Worm (Caenorhabditis elegans) whole organism, L1 larva: ENCODE measurements around the gene unc-60.
A peak's percentile ranks its signal among the peaks of the same experiment; 100 is the strongest.

Experiments used
- C16A3.4 ChIP-seq: fragments of 150-350 bp; optimal IDR thresholded peaks from 2 replicates; lab custom pipeline; 2014; ENCODE audit warnings: missing biosample characterization, missing genetic modification characterization
- C34B4.2 ChIP-seq: sonication (generic microtip); optimal IDR thresholded peaks from 2 replicates; lab custom pipeline; 2017; ENCODE audit warnings: mild to moderate bottlenecking, missing genetic modification characterization, missing compliant biosample characterization
- F16B12.6 ChIP-seq: fragments of 150-350 bp; optimal IDR thresholded peaks from 2 replicates; lab custom pipeline; 2014; ENCODE audit warnings: missing biosample characterization, missing genetic modification characterization
- ceh-8 ChIP-seq: fragments of 200-800 bp; sonication (Bioruptor generic); optimal IDR thresholded peaks from 2 replicates; lab custom pipeline; 2018; ENCODE audit warnings: mild to moderate bottlenecking, missing genetic modification characterization, moderate library complexity, missing compliant biosample characterization
- ceh-82 ChIP-seq, 3 experiments: fragments of 150-350 bp in 1 of 3; sonication (generic microtip) in 2 of 3; optimal IDR thresholded peaks; 2 replicates each; lab custom pipeline; 2014 to 2017; ENCODE audit warnings: missing biosample characterization in 3 of 3, missing genetic modification characterization in 3 of 3
- ces-1 ChIP-seq: fragments of 150-350 bp; optimal IDR thresholded peaks from 2 replicates; lab custom pipeline; 2014; ENCODE audit warnings: missing biosample characterization, missing genetic modification reagents, missing genetic modification characterization
- efl-1 ChIP-seq, 4 experiments: fragments of 150-350 bp; optimal IDR thresholded peaks in 3 of 4; peaks in 1 of 4; 1 replicate in 1 of 4; 2 replicates in 3 of 4; lab custom pipeline; 2014; ENCODE audit warnings: missing biosample characterization in 2 of 4, missing genetic modification characterization in 2 of 4, missing genetic modification reagents in 2 of 4
- efl-3 ChIP-seq: fragments of 200-800 bp; sonication (Bioruptor generic); optimal IDR thresholded peaks from 2 replicates; lab custom pipeline; 2018; ENCODE audit warnings: mild to moderate bottlenecking, missing genetic modification characterization, missing compliant biosample characterization
- egl-13 ChIP-seq: sonication (generic microtip); optimal IDR thresholded peaks from 2 replicates; lab custom pipeline; 2016; ENCODE audit warnings: missing genotype, missing genetic modification reagents, missing genetic modification characterization, missing compliant biosample characterization
- elt-3 ChIP-seq, 6 experiments: fragments of 150-350 bp in 1 of 6; sonication (generic microtip); optimal IDR thresholded peaks; 2 replicates each; lab custom pipeline; 2017 to 2018; ENCODE audit warnings: missing biosample characterization in 6 of 6, missing genetic modification characterization in 6 of 6, inconsistent platforms in 1 of 6
- fkh-10 ChIP-seq: sonication (generic microtip); optimal IDR thresholded peaks from 2 replicates; lab custom pipeline; 2017; ENCODE audit warnings: missing biosample characterization, missing genetic modification reagents, missing genetic modification characterization
- grh-1 ChIP-seq: fragments of 200-800 bp; sonication (Bioruptor generic); IDR thresholded peaks from 2 replicates; pipeline ENCODE4 v1.3.6; 2022; ENCODE audit warnings: missing genetic modification reagents, missing genetic modification characterization, missing compliant biosample characterization
- isw-1 ChIP-seq: fragments of 200-800 bp; sonication (Bioruptor generic); IDR thresholded peaks from 2 replicates; pipeline ENCODE4 v1.3.6; 2022; ENCODE audit warnings: missing genetic modification characterization, missing compliant biosample characterization
- lin-13 ChIP-seq: fragments of 150-350 bp; optimal IDR thresholded peaks from 2 replicates; lab custom pipeline; 2014; ENCODE audit warnings: missing biosample characterization, missing genetic modification reagents, missing genetic modification characterization
- lin-14 ChIP-seq: fragments of 200-800 bp; sonication (Bioruptor generic); optimal IDR thresholded peaks from 2 replicates; lab custom pipeline; 2018; ENCODE audit warnings: mild to moderate bottlenecking, missing genetic modification characterization, moderate library complexity, missing compliant biosample characterization
- mdl-1 ChIP-seq, 2 experiments: fragments of 150-350 bp; optimal IDR thresholded peaks; 2 replicates each; lab custom pipeline; 2014 to 2017; ENCODE audit warnings: missing biosample characterization in 2 of 2, missing genetic modification characterization in 2 of 2, inconsistent platforms in 1 of 2
- mep-1 ChIP-seq: fragments of 150-350 bp; optimal IDR thresholded peaks from 2 replicates; lab custom pipeline; 2014; ENCODE audit warnings: missing biosample characterization, missing genetic modification characterization
- nhr-11 ChIP-seq: fragments of 150-350 bp; optimal IDR thresholded peaks from 2 replicates; lab custom pipeline; 2014; ENCODE audit warnings: missing biosample characterization, missing genetic modification characterization
- nhr-19 ChIP-seq: fragments of 200-800 bp; sonication (Bioruptor generic); conservative IDR thresholded peaks from 2 replicates; pipeline ENCODE4 v1.3.6; 2022; ENCODE audit warnings: missing genetic modification characterization, missing compliant biosample characterization
- nhr-77 ChIP-seq: fragments of 150-350 bp; optimal IDR thresholded peaks from 2 replicates; lab custom pipeline; 2014; ENCODE audit warnings: missing biosample characterization, missing genetic modification characterization
- nhr-90 ChIP-seq: sonication (generic microtip); optimal IDR thresholded peaks from 2 replicates; lab custom pipeline; 2016; ENCODE audit warnings: mild to moderate bottlenecking, missing genetic modification characterization, missing compliant biosample characterization; ENCODE audit not compliant: poor library complexity
- sox-4 ChIP-seq: sonication (generic microtip); optimal IDR thresholded peaks from 2 replicates; lab custom pipeline; 2016; ENCODE audit warnings: missing genetic modification characterization, missing compliant biosample characterization
- unc-86 ChIP-seq: sonication (generic microtip); optimal IDR thresholded peaks from 2 replicates; lab custom pipeline; 2016; ENCODE audit warnings: missing genetic modification characterization, missing compliant biosample characterization
- unc-98 ChIP-seq: fragments of 200-800 bp; sonication (Bioruptor generic); IDR thresholded peaks from 2 replicates; pipeline ENCODE4 v1.3.6; 2022; ENCODE audit warnings: missing genetic modification characterization, missing compliant biosample characterization
- zag-1 ChIP-seq: fragments of 150-350 bp; optimal IDR thresholded peaks from 2 replicates; lab custom pipeline; 2014; ENCODE audit warnings: missing biosample characterization, missing genetic modification characterization

unc-60 gene

DNA sequence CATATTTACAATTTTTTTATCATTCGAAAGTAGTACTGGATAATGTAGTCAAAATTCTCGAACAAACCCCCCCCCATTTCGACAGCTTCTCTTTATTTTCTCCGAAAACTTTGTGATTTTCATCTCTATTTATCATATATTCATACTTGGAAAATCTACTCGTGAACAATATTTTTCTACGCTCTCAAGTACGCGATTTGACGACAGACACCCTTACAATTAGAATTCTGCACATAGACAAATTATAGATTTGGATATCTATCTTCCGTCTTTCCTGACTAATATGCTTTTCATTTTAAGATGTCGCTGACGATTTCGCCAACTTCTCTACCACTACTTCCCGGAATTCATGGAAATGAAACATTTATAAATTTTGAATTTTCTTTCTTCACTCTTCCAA, 31.1 kb downstream of the unc-60 start, which contains the start of gene sru-28 (continued):
- TF ChIP-seq mep-1 (tag; lab: Kevin White, UChicago) = no peak

DNA sequence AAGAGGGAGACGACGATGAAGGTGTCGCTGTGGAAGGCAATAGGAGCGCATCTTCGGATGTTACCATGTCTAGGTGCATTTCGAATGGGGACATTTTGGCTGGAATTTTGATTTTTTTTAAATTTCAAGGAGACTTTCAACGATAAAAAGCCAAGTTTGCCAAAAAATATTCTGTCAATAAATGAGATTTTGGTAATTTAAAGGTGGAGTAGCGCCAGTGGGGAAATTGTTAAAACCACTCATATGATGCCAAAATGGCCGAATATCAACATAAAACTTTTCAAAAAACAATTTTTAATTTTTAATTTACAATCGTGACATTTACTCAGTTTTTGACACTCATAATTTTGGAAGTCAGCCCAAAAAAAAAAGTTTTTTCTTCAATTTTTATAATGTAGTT, 36.7 kb downstream of the unc-60 start, which contains the start of gene nhr-260:
TSS of gene nhr-260 (minus strand) at position 101 of the 400 bp plus-strand sequence.
- no peak for TF ChIP-seq nhr-90 (tag; lab: Kevin White, UChicago)
- no peak for TF ChIP-seq F16B12.6 (tag; lab: Kevin White, UChicago)
- no peak for TF ChIP-seq efl-1 (optimal IDR thresholded peaks at IDR 0.05; lab: Kevin White, UChicago)
- peak in 1 of 2 experiments; percentile 78 for TF ChIP-seq efl-1 (GFP tag; optimal IDR thresholded peaks at IDR 0.05 in 1 of 2; lab: Kevin White, UChicago)
- TF ChIP-seq nhr-77 (tag; lab: Kevin White, UChicago) = no peak
- no peak for TF ChIP-seq unc-86
- TF ChIP-seq efl-3 = no peak

DNA sequence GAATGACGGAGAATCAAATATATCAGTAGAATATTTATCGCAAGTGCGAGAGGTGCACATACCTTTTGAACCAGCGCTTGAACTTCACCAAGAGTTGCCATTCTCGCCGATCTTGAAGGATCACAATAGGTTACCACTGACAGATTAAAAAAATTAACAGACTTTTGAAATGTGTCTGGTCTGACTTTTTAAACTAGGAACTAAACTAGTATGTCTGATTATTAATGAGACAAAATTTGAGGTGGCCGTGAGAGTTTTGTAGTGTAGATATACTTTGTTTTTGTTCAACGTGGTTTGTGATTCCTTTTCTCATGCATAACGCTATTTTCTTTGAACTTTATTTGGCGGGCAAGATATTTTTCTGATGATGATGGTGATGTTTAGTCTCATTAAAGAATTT, 47.0 kb downstream of the unc-60 start, which contains the start of gene str-240:
TSS of gene str-240 (minus strand) at position 101 of the 400 bp plus-strand sequence.
- TF ChIP-seq sox-4 (tag; lab: Kevin White, UChicago) (no peak), nhr-19 (GFP tag; lab: Robert Waterston, UW) (no peak), lin-13 (GFP tag; lab: Kevin White, UChicago) (no peak), fkh-10 (GFP tag; lab: Kevin White, UChicago) (no peak), mdl-1 (tag; optimal IDR thresholded peaks at IDR 0.05; lab: Kevin White, UChicago) (no peak), egl-13 (no peak), zag-1 (no peak), unc-98 (GFP tag; lab: Robert Waterston, UW) (no peak), elt-3 (tag; optimal IDR thresholded peaks at IDR 0.05; lab: Kevin White, UChicago) (no peak), ces-1 (GFP tag; lab: Kevin White, UChicago) (no peak), C16A3.4 (tag; lab: Kevin White, UChicago) (no peak), lin-14 (GFP tag; lab: Kevin White, UChicago) (no peak), nhr-11 (tag; lab: Kevin White, UChicago) (no peak), isw-1 (no peak)
- TF ChIP-seq, all 84 proteins: peak for 0

DNA sequence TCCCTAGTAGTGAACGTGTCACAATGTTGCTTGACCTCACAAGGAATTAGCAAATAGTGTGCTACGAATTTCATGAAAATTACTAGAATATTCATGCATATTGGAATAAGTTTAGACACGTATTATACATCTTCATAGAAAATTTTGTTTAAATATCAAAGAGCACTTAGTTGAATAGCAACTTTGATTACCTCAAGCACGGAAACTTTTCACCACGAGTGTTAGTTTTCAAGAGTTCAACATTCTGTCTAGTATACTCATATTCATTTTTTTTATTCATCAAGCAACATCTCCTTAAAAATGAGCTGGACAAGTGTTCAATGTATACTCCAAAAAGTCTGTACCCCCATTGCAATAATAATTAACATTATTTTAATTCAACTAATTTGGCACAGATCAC, 47.6 kb downstream of the unc-60 start, which contains the start of gene str-243:
TSS of gene str-243 (plus strand) at position 301 of the 400 bp plus-strand sequence.
- TF ChIP-seq ceh-8 (no peak), efl-1 (optimal IDR thresholded peaks at IDR 0.05; lab: Kevin White, UChicago) (no peak), efl-1 (GFP tag; optimal IDR thresholded peaks at IDR 0.05 in 1 of 2; lab: Kevin White, UChicago) (peak in 1 of 2 experiments; percentile 9)

DNA sequence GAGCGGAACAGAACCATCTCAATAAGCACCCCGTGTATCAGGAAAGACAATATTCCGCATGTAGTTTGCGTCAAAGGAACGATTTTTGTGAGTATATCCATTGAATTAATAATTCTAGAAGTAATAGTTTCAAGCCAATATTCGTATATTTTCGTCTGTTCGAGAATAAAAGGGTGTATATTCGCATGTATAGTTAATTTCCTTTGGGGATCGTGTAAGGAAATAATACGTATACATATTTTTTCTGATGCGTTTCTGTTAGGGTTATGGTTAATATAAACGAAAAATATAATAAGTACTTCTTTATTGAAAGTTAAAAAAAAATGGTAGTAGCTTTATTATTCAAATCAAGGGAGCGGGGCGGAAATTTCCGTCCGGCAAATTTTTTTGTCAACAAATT, 53.1 kb downstream of the unc-60 start, which contains the start of gene str-236:
TSS of gene str-236 (minus strand) at position 101 of the 400 bp plus-strand sequence.
- no peak for TF ChIP-seq ceh-82 (tag; optimal IDR thresholded peaks at IDR 0.05; lab: Kevin White, UChicago)
- TF ChIP-seq zag-1 = no peak
- no peak for TF ChIP-seq grh-1
- no peak for TF ChIP-seq unc-98 (GFP tag; lab: Robert Waterston, UW)
- no peak for TF ChIP-seq C34B4.2 (tag; lab: Kevin White, UChicago)
- no peak for TF ChIP-seq unc-86
